Worm (Caenorhabditis elegans) whole organism, early embryonic: ENCODE measurements around the gene Y53F4B.14.

ENCODE experiments used
- ama-1 ChIP-seq: fragments of 150-350 bp; optimal IDR thresholded peaks from 2 replicates; lab custom pipeline; 2014
- ceh-13 ChIP-seq: fragments of 200-800 bp; sonication (Bioruptor generic); optimal IDR thresholded peaks from 2 replicates; lab custom pipeline; 2018; ENCODE audit warnings: mild to moderate bottlenecking, missing genetic modification characterization, missing compliant biosample characterization
- hnd-1 ChIP-seq: sonication (generic microtip); optimal IDR thresholded peaks from 2 replicates; lab custom pipeline; 2016; ENCODE audit warnings: missing genetic modification characterization, missing compliant biosample characterization

DNA sequence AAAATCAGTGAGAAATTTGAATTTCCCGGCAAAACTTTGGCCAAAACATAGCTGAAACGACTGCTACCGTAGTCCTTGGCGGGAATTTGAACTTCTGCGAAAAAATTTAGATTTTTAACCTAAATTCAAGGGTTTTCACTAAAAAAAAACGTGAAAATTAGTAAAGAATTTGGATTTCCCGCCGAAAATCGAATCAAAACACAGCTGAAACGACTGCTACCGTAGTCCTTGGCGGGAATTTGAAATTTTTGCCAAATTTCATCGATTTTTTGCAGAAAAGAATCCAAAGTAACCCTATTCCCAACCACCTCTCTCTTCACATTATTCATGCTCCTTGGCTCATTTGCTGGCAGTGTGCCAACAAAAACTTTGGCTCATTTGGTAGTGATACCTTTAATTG lies 12.7 kb upstream of the Y53F4B.14 start:
- TF ChIP-seq hnd-1 (tag; lab: Kevin White, UChicago) = no peak
- TF ChIP-seq ama-1 (lab: Kevin White, UChicago) = no peak
- TF ChIP-seq ceh-13 = no peak
